Fruit fly (Drosophila melanogaster): ENCODE measurements around the gene Sas10.

Gene Sas10

dm6 chrX:5329266-5329898, 12.2 kb downstream of the Sas10 start, which contains the start of the genes CG3309 and XRCC1 (continued):
- TF ChIP-seq rib (GFP tag; IDR thresholded peaks at IDR 0.05) (peak; percentile 46; the same call in 1 of the 2 replicates), C15 (GFP tag; IDR thresholded peaks at IDR 0.05) (peak; percentile 28; the same call in 1 of the 3 replicates), CG33557 (GFP tag; optimal IDR thresholded peaks at IDR 0.05) (peak; percentile 46), stwl (tag; optimal IDR thresholded peaks at IDR 0.05) (peak; percentile 21), CG6813 (GFP tag; optimal IDR thresholded peaks at IDR 0.05) (peak; percentile 0), zfh2 (GFP tag; optimal IDR thresholded peaks at IDR 0.05) (no peak), gro (GFP tag; optimal IDR thresholded peaks at IDR 0.05) (no peak), Doc2 (GFP tag; IDR thresholded peaks at IDR 0.05) (no peak), Xbp1 (GFP tag; optimal IDR thresholded peaks at IDR 0.05) (peak; percentile 48), HLH4C (GFP tag; IDR thresholded peaks at IDR 0.05; ENCODE audit: partially characterized antibody) (peak; percentile 82), odd (GFP tag; optimal IDR thresholded peaks at IDR 0.05) (no peak), CG17328 (GFP tag; IDR thresholded peaks at IDR 0.05) (peak; percentile 50; the same call in 1 of the 2 replicates), HLH3B (GFP tag; IDR thresholded peaks at IDR 0.05) (peak; percentile 28; the same call in 1 of the 2 replicates), CG7271 (tag; optimal IDR thresholded peaks at IDR 0.05) (no peak), NFAT (GFP tag; IDR thresholded peaks at IDR 0.05) (no peak), CG17912 (GFP tag; optimal IDR thresholded peaks at IDR 0.05) (no peak), CG17361 (GFP tag; IDR thresholded peaks at IDR 0.05) (peak; percentile 67), Abd-B (GFP tag; optimal IDR thresholded peaks at IDR 0.05) (peak; percentile 34), CG2116 (GFP tag; optimal IDR thresholded peaks at IDR 0.05) (peak; percentile 24), hbn (GFP tag; IDR thresholded peaks at IDR 0.05; ENCODE audit: partially characterized antibody) (peak; percentile 78), crp (GFP tag; optimal IDR thresholded peaks at IDR 0.05) (no peak), CG14965 (GFP tag; optimal IDR thresholded peaks at IDR 0.05; ENCODE audit: borderline replicate concordance) (no peak), ro (GFP tag; IDR thresholded peaks at IDR 0.05) (no peak), sug (tag; optimal IDR thresholded peaks at IDR 0.05) (peak; percentile 47), CG10321 (GFP tag; IDR thresholded peaks at IDR 0.05) (no peak), CG5180 (GFP tag; optimal IDR thresholded peaks at IDR 0.05) (no peak), unc-4 (GFP tag; IDR thresholded peaks at IDR 0.05; ENCODE audit: partially characterized antibody) (peak; percentile 78), jing (GFP tag; optimal IDR thresholded peaks at IDR 0.05) (no peak), CG12659 (GFP tag; optimal IDR thresholded peaks at IDR 0.05) (peak; percentile 60), CG43689 (GFP tag; IDR thresholded peaks at IDR 0.05) (no peak), HLH54F (GFP tag; optimal IDR thresholded peaks at IDR 0.05) (no peak), Adf1 (GFP tag; IDR thresholded peaks at IDR 0.05) (peak; percentile 38; the same call in 1 of the 2 replicates), ems (GFP tag; optimal IDR thresholded peaks at IDR 0.05) (no peak), tll (GFP tag; optimal IDR thresholded peaks at IDR 0.05) (no peak), p53 (GFP tag; optimal IDR thresholded peaks at IDR 0.05) (no peak), CG32532 (GFP tag; IDR thresholded peaks at IDR 0.05) (peak; percentile 34), Ada2b (GFP tag; IDR thresholded peaks at IDR 0.05) (no peak), aop (GFP tag; IDR thresholded peaks at IDR 0.05) (no peak), zen2 (GFP tag; IDR thresholded peaks at IDR 0.05; ENCODE audit: partially characterized antibody) (peak; percentile 42; the same call in 1 of the 3 replicates), CG15514 (GFP tag; optimal IDR thresholded peaks at IDR 0.05) (peak; percentile 32), HHEX (GFP tag; optimal IDR thresholded peaks at IDR 0.05) (peak; percentile 20), CG8765 (GFP tag; IDR thresholded peaks at IDR 0.05) (peak; percentile 51), tup (GFP tag; optimal IDR thresholded peaks at IDR 0.05) (no peak), CG18764 (GFP tag; optimal IDR thresholded peaks at IDR 0.05) (no peak), ato (GFP tag; IDR thresholded peaks at IDR 0.05; ENCODE audit: partially characterized antibody) (peak; percentile 55), CG14441 (GFP tag; IDR thresholded peaks at IDR 0.05) (peak; percentile 35; the same call in 1 of the 2 replicates), MBD-R2 (GFP tag; IDR thresholded peaks at IDR 0.05) (peak; percentile 66), br (optimal IDR thresholded peaks at IDR 0.05) (no peak), bbx (GFP tag; IDR thresholded peaks at IDR 0.05; ENCODE audit: partially characterized antibody) (peak; percentile 76)

All from whole organism, embryonic.